Worm (Caenorhabditis elegans): ENCODE measurements around the gene tir-1.
A peak's percentile ranks its signal among the peaks of the same experiment; 100 is the strongest.

DNA sequence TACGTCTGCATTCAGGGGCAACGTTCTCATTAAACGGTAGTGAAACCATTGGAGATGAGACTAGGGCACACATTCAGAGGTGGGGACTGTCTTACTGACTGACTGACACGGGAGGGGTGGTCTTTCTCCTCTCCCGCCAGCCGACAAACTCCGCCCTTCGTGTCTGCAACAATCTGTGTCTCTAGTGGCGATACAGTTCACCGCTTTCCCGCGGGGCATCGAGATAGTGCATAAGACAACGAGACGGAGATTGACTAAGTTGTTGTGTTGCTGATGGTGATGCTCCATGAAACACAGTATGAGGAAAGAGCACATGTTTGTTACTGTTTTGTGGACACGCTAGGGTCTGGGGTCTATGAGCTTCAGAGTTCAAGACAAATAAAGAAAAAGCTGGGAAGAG is 28.0 kb downstream of the tir-1 start:
- TF ChIP-seq aly-1 (tag; optimal IDR thresholded peaks at IDR 0.05) (no peak), ama-1 (optimal IDR thresholded peaks at IDR 0.05) (no peak), B0310.2 (tag; optimal IDR thresholded peaks at IDR 0.05) (no peak), F13C5.2 (tag; optimal IDR thresholded peaks at IDR 0.05) (no peak), tbx-11 (GFP tag; IDR thresholded peaks at IDR 0.05) (no peak), flt-1 (GFP tag; IDR thresholded peaks at IDR 0.05) (no peak), scrt-1 (GFP tag; IDR thresholded peaks at IDR 0.05) (no peak; the same call in 1 of the 2 replicates), sea-1 (GFP tag; conservative IDR thresholded peaks at IDR 0.05) (no peak), hmg-4 (GFP tag; optimal IDR thresholded peaks at IDR 0.05) (peak; percentile 48), ceh-36 (tag; optimal IDR thresholded peaks at IDR 0.05) (no peak), tra-4 (tag; optimal IDR thresholded peaks at IDR 0.05) (no peak), ceh-13 (GFP tag; optimal IDR thresholded peaks at IDR 0.05) (no peak), hnd-1 (tag; optimal IDR thresholded peaks at IDR 0.05) (no peak), pes-1 (GFP tag; IDR thresholded peaks at IDR 0.05) (no peak)

Data from whole organism, early embryonic.